Worm (Caenorhabditis elegans) whole organism, late embryonic: ENCODE results near the gene F31D5.2.

Experiments used
- C08G9.2 ChIP-seq: sonication (generic microtip); optimal IDR thresholded peaks from 2 replicates; lab custom pipeline; 2016; ENCODE audit warnings: mild to moderate bottlenecking, missing genetic modification characterization, moderate library complexity, missing compliant biosample characterization
- C38D4.7 ChIP-seq: fragments of 200-800 bp; sonication (Bioruptor generic); optimal IDR thresholded peaks from 2 replicates; lab custom pipeline; 2018; ENCODE audit warnings: mild to moderate bottlenecking, missing genetic modification characterization, moderate library complexity, missing compliant biosample characterization
- K02D7.2 ChIP-seq: sonication (generic microtip); optimal IDR thresholded peaks from 2 replicates; lab custom pipeline; 2017; ENCODE audit warnings: mild to moderate bottlenecking, missing genetic modification characterization, missing compliant biosample characterization
- T23F11.4 ChIP-seq: fragments of 200-800 bp; sonication (Bioruptor generic); optimal IDR thresholded peaks from 2 replicates; lab custom pipeline; 2018; ENCODE audit warnings: mild to moderate bottlenecking, missing genetic modification characterization, missing compliant biosample characterization
- Y22D7AL.16 ChIP-seq: sonication (generic microtip); optimal IDR thresholded peaks from 2 replicates; lab custom pipeline; 2016; ENCODE audit warnings: missing genetic modification characterization, missing compliant biosample characterization
- ceh-18 ChIP-seq: sonication (generic microtip); optimal IDR thresholded peaks from 2 replicates; lab custom pipeline; 2016; ENCODE audit warnings: missing genetic modification characterization, missing compliant biosample characterization
- ceh-19 ChIP-seq: fragments of 200-800 bp; sonication (Bioruptor generic); optimal IDR thresholded peaks from 2 replicates; lab custom pipeline; 2018; ENCODE audit warnings: mild to moderate bottlenecking, missing genetic modification characterization, missing compliant biosample characterization
- ceh-22 ChIP-seq: sonication (generic microtip); optimal IDR thresholded peaks from 2 replicates; lab custom pipeline; 2017; ENCODE audit warnings: missing biosample characterization, missing genetic modification characterization
- ceh-24 ChIP-seq: sonication (generic microtip); optimal IDR thresholded peaks from 2 replicates; lab custom pipeline; 2016; ENCODE audit warnings: mild to moderate bottlenecking, missing genetic modification characterization, missing compliant biosample characterization
- ceh-31 ChIP-seq: sonication (generic microtip); optimal IDR thresholded peaks from 2 replicates; lab custom pipeline; 2016; ENCODE audit warnings: missing genetic modification characterization, missing compliant biosample characterization
- ceh-34 ChIP-seq: sonication (generic microtip); optimal IDR thresholded peaks from 2 replicates; lab custom pipeline; 2016; ENCODE audit warnings: mild to moderate bottlenecking, missing genetic modification characterization, missing compliant biosample characterization
- ceh-45 ChIP-seq: fragments of 200-800 bp; sonication (Bioruptor generic); IDR thresholded peaks from 2 replicates; pipeline ENCODE4 v1.3.6; 2022; ENCODE audit warnings: missing genetic modification reagents, missing genetic modification characterization, missing compliant biosample characterization
- ceh-48 ChIP-seq: sonication (generic microtip); optimal IDR thresholded peaks from 2 replicates; lab custom pipeline; 2016; ENCODE audit warnings: missing genetic modification characterization, inconsistent platforms, missing compliant biosample characterization
- ceh-6 ChIP-seq: fragments of 200-800 bp; sonication (Bioruptor generic); optimal IDR thresholded peaks from 2 replicates; lab custom pipeline; 2018; ENCODE audit warnings: mild to moderate bottlenecking, missing genetic modification characterization, missing compliant biosample characterization
- che-1 ChIP-seq: sonication (generic microtip); optimal IDR thresholded peaks from 2 replicates; lab custom pipeline; 2016; ENCODE audit warnings: mild to moderate bottlenecking, missing genetic modification characterization, missing compliant biosample characterization
- elt-2 ChIP-seq: sonication (generic microtip); optimal IDR thresholded peaks from 2 replicates; lab custom pipeline; 2016; ENCODE audit warnings: missing genetic modification reagents, missing genetic modification characterization, missing compliant biosample characterization
- elt-4 ChIP-seq: sonication (generic microtip); optimal IDR thresholded peaks from 2 replicates; lab custom pipeline; 2016; ENCODE audit warnings: missing genetic modification characterization, missing compliant biosample characterization
- fax-1 ChIP-seq: sonication (generic microtip); optimal IDR thresholded peaks from 2 replicates; lab custom pipeline; 2016; ENCODE audit warnings: missing genotype, missing genetic modification characterization, missing compliant biosample characterization
- fkh-10 ChIP-seq: fragments of 150-350 bp; optimal IDR thresholded peaks from 2 replicates; lab custom pipeline; 2014; ENCODE audit warnings: missing biosample characterization, missing genetic modification reagents, missing genetic modification characterization
- hlh-15 ChIP-seq: sonication (generic microtip); optimal IDR thresholded peaks from 2 replicates; lab custom pipeline; 2016; ENCODE audit warnings: missing genetic modification characterization, missing compliant biosample characterization
- hlh-6 ChIP-seq: sonication (generic microtip); optimal IDR thresholded peaks from 2 replicates; lab custom pipeline; 2016; ENCODE audit warnings: missing genotype, missing genetic modification characterization, missing compliant biosample characterization
- hlh-8 ChIP-seq: sonication (generic microtip); optimal IDR thresholded peaks from 2 replicates; lab custom pipeline; 2016; ENCODE audit warnings: missing genotype, missing genetic modification characterization, missing compliant biosample characterization
- lin-11 ChIP-seq: fragments of 200-800 bp; sonication (Bioruptor generic); optimal IDR thresholded peaks from 2 replicates; lab custom pipeline; 2018; ENCODE audit warnings: mild to moderate bottlenecking, missing genetic modification characterization, missing compliant biosample characterization
- mec-3 ChIP-seq: sonication (generic microtip); optimal IDR thresholded peaks from 2 replicates; lab custom pipeline; 2016; ENCODE audit warnings: borderline replicate concordance, missing genetic modification characterization, missing compliant biosample characterization
- nhr-11 ChIP-seq: fragments of 150-350 bp; optimal IDR thresholded peaks from 2 replicates; lab custom pipeline; 2014; ENCODE audit warnings: missing biosample characterization, missing genetic modification characterization
- npax-4 ChIP-seq: sonication (generic microtip); optimal IDR thresholded peaks from 2 replicates; lab custom pipeline; 2016; ENCODE audit warnings: missing genetic modification characterization, missing compliant biosample characterization
- pag-3 ChIP-seq: sonication (generic microtip); optimal IDR thresholded peaks from 2 replicates; lab custom pipeline; 2016; ENCODE audit warnings: missing compliant biosample characterization, missing genetic modification characterization, borderline replicate concordance
- pha-2 ChIP-seq: sonication (generic microtip); optimal IDR thresholded peaks from 2 replicates; lab custom pipeline; 2017; ENCODE audit warnings: mild to moderate bottlenecking, missing genetic modification characterization, missing compliant biosample characterization
- pros-1 ChIP-seq: fragments of 150-350 bp; optimal IDR thresholded peaks from 2 replicates; lab custom pipeline; 2014; ENCODE audit warnings: missing biosample characterization, missing genetic modification reagents, missing genetic modification characterization
- sox-2 ChIP-seq: fragments of 200-800 bp; sonication (Bioruptor generic); IDR thresholded peaks from 2 replicates; pipeline ENCODE4 v1.3.6; 2022; ENCODE audit warnings: missing genetic modification reagents, missing genetic modification characterization, missing compliant biosample characterization
- tbx-2 ChIP-seq: sonication (generic microtip); optimal IDR thresholded peaks from 2 replicates; lab custom pipeline; 2016; ENCODE audit warnings: missing genetic modification characterization, missing compliant biosample characterization
- tbx-7 ChIP-seq: sonication (generic microtip); optimal IDR thresholded peaks from 2 replicates; lab custom pipeline; 2016; ENCODE audit warnings: missing genotype, missing genetic modification characterization, missing compliant biosample characterization
- ttx-3 ChIP-seq: sonication (generic microtip); optimal IDR thresholded peaks from 2 replicates; lab custom pipeline; 2016; ENCODE audit warnings: missing genetic modification reagents, missing genetic modification characterization, missing compliant biosample characterization
- unc-3 ChIP-seq, 2 experiments: fragments of 200-800 bp in 1 of 2; sonication (Bioruptor generic) in 1 of 2; sonication (generic microtip) in 1 of 2; conservative IDR thresholded peaks in 1 of 2; optimal IDR thresholded peaks in 1 of 2; 2 replicates each; pipeline versions ENCODE4 v1.3.6 to Lab custom; 2016 to 2022; ENCODE audit warnings: missing compliant biosample characterization in 2 of 2, missing genetic modification characterization in 2 of 2, missing genetic modification reagents in 1 of 2
- unc-42 ChIP-seq: sonication (generic microtip); optimal IDR thresholded peaks from 2 replicates; lab custom pipeline; 2016; ENCODE audit warnings: missing genotype, missing genetic modification characterization, missing compliant biosample characterization
- unc-55 ChIP-seq: sonication (generic microtip); optimal IDR thresholded peaks from 2 replicates; lab custom pipeline; 2017; ENCODE audit warnings: missing biosample characterization, missing genetic modification reagents, missing genetic modification characterization
- unc-86 ChIP-seq: sonication (generic microtip); optimal IDR thresholded peaks from 2 replicates; lab custom pipeline; 2016; ENCODE audit warnings: missing genetic modification characterization, missing compliant biosample characterization

F31D5.2 gene

DNA sequence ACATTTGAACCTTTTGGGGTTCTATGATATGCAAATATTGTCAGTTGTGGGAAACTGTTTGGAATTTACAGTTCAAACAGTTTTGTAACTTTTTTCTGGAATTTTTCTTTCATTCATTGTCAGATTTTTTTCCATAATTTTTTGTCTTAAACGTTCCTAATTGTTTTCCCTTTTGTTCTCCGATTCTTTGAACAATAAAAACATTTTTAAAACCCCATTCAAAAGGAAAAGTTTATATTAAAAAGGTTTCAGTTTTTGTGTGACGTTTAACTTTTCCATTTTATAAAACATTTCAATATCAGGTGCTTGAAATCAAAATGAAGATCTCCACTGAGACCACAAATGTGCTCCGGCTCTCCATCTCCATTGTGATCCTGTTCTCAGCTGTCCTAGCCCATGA, 3.6 kb downstream of the F31D5.2 start, which contains the start of gene F31D5.1:
TSS of gene F31D5.1 (plus strand) at position 301 of the 400 bp plus-strand sequence.
- TF ChIP-seq pag-3 (tag; lab: Kevin White, UChicago), result no peak
- TF ChIP-seq ceh-48 (tag; lab: Kevin White, UChicago), result no peak
- no peak for TF ChIP-seq elt-4
- TF ChIP-seq unc-86 (tag; lab: Kevin White, UChicago), result no peak
- no peak for TF ChIP-seq K02D7.2 (tag; lab: Kevin White, UChicago)
- no peak for TF ChIP-seq ceh-31
- TF ChIP-seq ceh-24, result no peak
- TF ChIP-seq elt-2, result no peak
- TF ChIP-seq mec-3 (tag; lab: Kevin White, UChicago), result no peak
- TF ChIP-seq C38D4.7 (GFP tag; lab: Kevin White, UChicago), result no peak
- no peak for TF ChIP-seq pros-1 (tag; lab: Kevin White, UChicago)

DNA sequence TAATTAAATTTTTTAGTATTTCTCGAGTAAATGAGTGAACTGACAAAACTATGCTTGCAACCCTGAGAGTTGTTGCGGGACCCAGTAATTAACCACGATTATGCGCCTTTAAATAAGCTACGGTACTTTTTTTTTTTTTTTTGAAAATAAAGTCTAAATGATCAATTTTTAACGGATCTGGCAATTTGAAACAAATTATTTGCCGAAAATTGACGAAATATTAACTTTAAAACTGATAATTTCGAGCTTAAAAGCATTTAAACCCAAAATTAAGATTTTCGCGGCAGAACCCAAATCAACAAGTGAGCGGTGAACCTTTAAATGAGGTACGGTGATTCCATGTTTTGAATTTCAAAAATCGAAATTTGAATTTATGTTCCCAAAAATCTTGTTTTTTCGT, 7.1 kb downstream of the F31D5.2 start:
- no peak for TF ChIP-seq tbx-2 (tag; lab: Kevin White, UChicago)
- TF ChIP-seq npax-4, result no peak
- no peak for TF ChIP-seq che-1 (tag; lab: Kevin White, UChicago)
- no peak for TF ChIP-seq unc-42 (tag; lab: Kevin White, UChicago)
- TF ChIP-seq ceh-6 (GFP tag; lab: Kevin White, UChicago), result no peak
- TF ChIP-seq fax-1 (tag; lab: Kevin White, UChicago), result no peak
- TF ChIP-seq ceh-18 (tag; lab: Kevin White, UChicago), result no peak
- no peak for TF ChIP-seq hlh-8 (tag; lab: Kevin White, UChicago)
- no peak for TF ChIP-seq lin-11
- TF ChIP-seq C08G9.2 (tag; lab: Kevin White, UChicago), result no peak
- no peak for TF ChIP-seq unc-3 (GFP tag; conservative IDR thresholded peaks at IDR 0.05; lab: Robert Waterston, UW)
- no peak for TF ChIP-seq unc-3 (tag; optimal IDR thresholded peaks at IDR 0.05; lab: Kevin White, UChicago)
- TF ChIP-seq pha-2 (tag; lab: Kevin White, UChicago), result no peak
- TF ChIP-seq hlh-15 (tag; lab: Kevin White, UChicago), result no peak
- no peak for TF ChIP-seq ceh-34 (tag; lab: Kevin White, UChicago)

DNA sequence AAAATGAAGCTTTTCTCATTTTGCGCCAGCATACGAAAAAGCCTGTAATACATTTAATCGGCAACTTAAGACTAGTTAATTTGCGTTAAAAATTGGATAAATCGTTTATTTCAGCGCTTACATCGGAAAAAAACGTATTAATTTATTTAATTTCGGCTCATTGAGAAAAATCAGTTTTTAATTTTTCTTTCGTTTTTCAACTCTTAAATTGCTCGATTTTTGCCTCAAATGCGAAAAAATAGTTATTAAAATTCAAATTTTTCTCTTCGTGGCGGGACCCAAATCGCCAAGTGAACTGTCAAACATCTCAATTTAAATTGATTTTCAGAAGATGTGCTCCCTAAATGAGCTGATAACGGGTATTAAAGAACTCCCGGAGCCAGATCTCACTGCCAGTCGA, 7.6 kb downstream of the F31D5.2 start, which contains the start of gene C16A11.5:
TSS of gene C16A11.5 (plus strand) at position 323 of the 400 bp plus-strand sequence.
- TF ChIP-seq unc-55 (GFP tag; lab: Kevin White, UChicago) (no peak), ceh-45 (GFP tag; lab: Robert Waterston, UW) (no peak), tbx-7 (tag; lab: Kevin White, UChicago) (no peak), nhr-11 (no peak), fkh-10 (GFP tag; lab: Kevin White, UChicago) (no peak), unc-3 (GFP tag; conservative IDR thresholded peaks at IDR 0.05; lab: Robert Waterston, UW) (no peak), unc-3 (tag; optimal IDR thresholded peaks at IDR 0.05; lab: Kevin White, UChicago) (no peak), ceh-34 (tag; lab: Kevin White, UChicago) (no peak), sox-2 (GFP tag; lab: Robert Waterston, UW) (no peak), Y22D7AL.16 (tag; lab: Kevin White, UChicago) (no peak), T23F11.4 (GFP tag; lab: Kevin White, UChicago) (no peak), che-1 (tag; lab: Kevin White, UChicago) (no peak), ceh-22 (tag; lab: Kevin White, UChicago) (no peak), ttx-3 (tag; lab: Kevin White, UChicago) (no peak), ceh-19 (GFP tag; lab: Kevin White, UChicago) (no peak), npax-4 (no peak), elt-2 (no peak), hlh-6 (no peak), hlh-15 (tag; lab: Kevin White, UChicago) (no peak)
